Worm (Caenorhabditis elegans): ENCODE measurements around the gene Y38E10A.1.

ce11 chrII:12547547-12547946, 22.9 kb downstream of the Y38E10A.1 start, which contains the start of gene F49C5.16:
- no peak for TF ChIP-seq flt-1 (GFP tag; IDR thresholded peaks at IDR 0.05)
- no peak for TF ChIP-seq cog-1 (tag; optimal IDR thresholded peaks at IDR 0.05)
- TF ChIP-seq T22C8.4 (GFP tag; IDR thresholded peaks at IDR 0.05): no peak
- TF ChIP-seq tab-1 (GFP tag; IDR thresholded peaks at IDR 0.05): no peak
- no peak for TF ChIP-seq klf-2 (GFP tag; conservative IDR thresholded peaks at IDR 0.05)
- no peak for TF ChIP-seq ztf-23 (GFP tag; IDR thresholded peaks at IDR 0.05)
- no peak for TF ChIP-seq ref-1 (GFP tag; conservative IDR thresholded peaks at IDR 0.05)
